Worm (Caenorhabditis elegans) whole organism, young adult: ENCODE results near the gene F41C6.6.

Experiments
- D2030.7 ChIP-seq: fragments of 200-800 bp; sonication (Bioruptor generic); IDR thresholded peaks from 2 replicates; pipeline ENCODE4 v1.3.6; 2022; ENCODE audit warnings: missing genetic modification reagents, missing genetic modification characterization, missing compliant biosample characterization
- F23B12.7 ChIP-seq: sonication (generic microtip); optimal IDR thresholded peaks from 2 replicates; lab custom pipeline; 2017; ENCODE audit warnings: missing genetic modification characterization, mild to moderate bottlenecking, missing compliant biosample characterization, antibody characterized with exemption, moderate library complexity; ENCODE audit not compliant: insufficient read depth
- F57A8.1 ChIP-seq: fragments of 200-800 bp; sonication (Bioruptor generic); optimal IDR thresholded peaks from 2 replicates; lab custom pipeline; 2018; ENCODE audit warnings: mild to moderate bottlenecking, missing genetic modification characterization, moderate library complexity, missing compliant biosample characterization
- T07F8.4 ChIP-seq: sonication (generic microtip); optimal IDR thresholded peaks from 2 replicates; lab custom pipeline; 2016; ENCODE audit warnings: mild to moderate bottlenecking, missing genetic modification characterization, moderate library complexity, missing compliant biosample characterization
- T26A5.8 ChIP-seq: sonication (generic microtip); optimal IDR thresholded peaks from 2 replicates; lab custom pipeline; 2016; ENCODE audit warnings: missing genetic modification characterization, missing compliant biosample characterization
- Y53G8AR.9 ChIP-seq: fragments of 200-800 bp; sonication (Bioruptor generic); conservative IDR thresholded peaks from 2 replicates; pipeline ENCODE4 v1.3.6; 2022; ENCODE audit warnings: missing genetic modification reagents, missing genetic modification characterization, missing compliant biosample characterization
- Y56A3A.18 ChIP-seq: fragments of 200-800 bp; sonication (Bioruptor generic); IDR thresholded peaks from 2 replicates; pipeline ENCODE4 v1.3.6; 2022; ENCODE audit warnings: missing genetic modification reagents, missing genetic modification characterization, missing compliant biosample characterization
- Y79H2A.3 ChIP-seq: fragments of 200-800 bp; sonication (Bioruptor generic); conservative IDR thresholded peaks from 2 replicates; pipeline ENCODE4 v1.3.6; 2022; ENCODE audit warnings: missing genetic modification reagents, missing genetic modification characterization, missing compliant biosample characterization
- ama-1 ChIP-seq, 3 experiments: fragments of 150-350 bp in 1 of 3; sonication (generic microtip) in 2 of 3; optimal IDR thresholded peaks; 2 replicates each; lab custom pipeline; 2014 to 2018; ENCODE audit warnings: missing biosample characterization in 2 of 3, missing genetic modification characterization in 2 of 3, missing genetic modification reagents in 2 of 3
- aptf-3 ChIP-seq: fragments of 200-800 bp; sonication (Bioruptor generic); IDR thresholded peaks from 2 replicates; pipeline ENCODE4 v1.3.6; 2022; ENCODE audit warnings: missing genetic modification characterization, missing compliant biosample characterization
- atf-7 ChIP-seq: sonication (generic microtip); optimal IDR thresholded peaks from 2 replicates; lab custom pipeline; 2017; ENCODE audit warnings: mild to moderate bottlenecking, missing genetic modification characterization, missing compliant biosample characterization
- attf-6 ChIP-seq: fragments of 200-800 bp; sonication (Bioruptor generic); IDR thresholded peaks from 2 replicates; pipeline ENCODE4 v1.3.6; 2022; ENCODE audit warnings: missing genetic modification reagents, missing genetic modification characterization, missing compliant biosample characterization
- bed-2 ChIP-seq: fragments of 200-800 bp; sonication (Bioruptor generic); IDR thresholded peaks from 2 replicates; pipeline ENCODE4 v1.3.6; 2022; ENCODE audit warnings: missing genetic modification reagents, missing genetic modification characterization, missing compliant biosample characterization
- die-1 ChIP-seq: sonication (generic microtip); optimal IDR thresholded peaks from 2 replicates; lab custom pipeline; 2016; ENCODE audit warnings: missing genotype, mild to moderate bottlenecking, missing genetic modification characterization, missing compliant biosample characterization
- egl-18 ChIP-seq: fragments of 200-800 bp; sonication (Bioruptor generic); IDR thresholded peaks from 2 replicates; pipeline ENCODE4 v1.3.6; 2022; ENCODE audit warnings: missing genetic modification reagents, missing genetic modification characterization, missing compliant biosample characterization
- egl-44 ChIP-seq: fragments of 200-800 bp; sonication (Bioruptor generic); IDR thresholded peaks from 2 replicates; pipeline ENCODE4 v1.3.6; 2022; ENCODE audit warnings: missing genetic modification reagents, missing genetic modification characterization, missing compliant biosample characterization
- gei-17 ChIP-seq: fragments of 200-800 bp; sonication (Bioruptor generic); optimal IDR thresholded peaks from 2 replicates; lab custom pipeline; 2018; ENCODE audit warnings: mild to moderate bottlenecking, missing genetic modification characterization, missing compliant biosample characterization
- let-607 ChIP-seq, 2 experiments: fragments of 200-800 bp in 1 of 2; sonication (Bioruptor generic) in 1 of 2; sonication (generic microtip) in 1 of 2; optimal IDR thresholded peaks; 2 replicates each; lab custom pipeline; 2016 to 2018; ENCODE audit warnings: mild to moderate bottlenecking in 2 of 2, missing compliant biosample characterization in 2 of 2, missing genetic modification characterization in 2 of 2, moderate library complexity in 2 of 2, missing genotype in 1 of 2
- lin-40 ChIP-seq: sonication (generic microtip); optimal IDR thresholded peaks from 2 replicates; lab custom pipeline; 2016; ENCODE audit warnings: missing genetic modification characterization, mild to moderate bottlenecking, missing compliant biosample characterization, missing genotype, missing genetic modification reagents
- mes-4 ChIP-seq: sonication (generic microtip); optimal IDR thresholded peaks from 2 replicates; lab custom pipeline; 2016; ENCODE audit warnings: missing genotype, missing genetic modification characterization, missing compliant biosample characterization
- nfya-1 ChIP-seq: sonication (generic microtip); optimal IDR thresholded peaks from 2 replicates; lab custom pipeline; 2017; ENCODE audit warnings: antibody characterized with exemption, missing compliant biosample characterization, missing genetic modification characterization, borderline replicate concordance; ENCODE audit not compliant: insufficient read depth
- nhr-80 ChIP-seq: sonication (generic microtip); optimal IDR thresholded peaks from 2 replicates; lab custom pipeline; 2016; ENCODE audit warnings: missing genetic modification characterization, missing compliant biosample characterization
- rcor-1 ChIP-seq: fragments of 200-800 bp; sonication (Bioruptor generic); IDR thresholded peaks from 2 replicates; pipeline ENCODE4 v1.3.6; 2022; ENCODE audit warnings: missing genetic modification reagents, missing genetic modification characterization, missing compliant biosample characterization
- rec-8 ChIP-seq, 2 experiments: sonication (generic microtip); optimal IDR thresholded peaks; 2 replicates each; lab custom pipeline; 2016; ENCODE audit warnings: mild to moderate bottlenecking in 2 of 2, missing genetic modification characterization in 2 of 2, missing genetic modification reagents in 2 of 2, missing genotype in 2 of 2, missing biosample characterization in 1 of 2, missing compliant biosample characterization in 1 of 2, moderate library complexity in 1 of 2
- sea-2 ChIP-seq: fragments of 200-800 bp; sonication (Bioruptor generic); IDR thresholded peaks from 2 replicates; pipeline ENCODE4 v1.3.6; 2022; ENCODE audit warnings: missing genetic modification characterization, missing compliant biosample characterization
- snpc-3.4 ChIP-seq: sonication (generic microtip); optimal IDR thresholded peaks from 2 replicates; lab custom pipeline; 2017; ENCODE audit warnings: missing genetic modification characterization, mild to moderate bottlenecking, missing compliant biosample characterization, antibody characterized with exemption, moderate library complexity, missing genotype, missing genetic modification reagents
- somi-1 ChIP-seq: fragments of 200-800 bp; sonication (Bioruptor generic); optimal IDR thresholded peaks from 2 replicates; lab custom pipeline; 2018; ENCODE audit warnings: mild to moderate bottlenecking, missing genetic modification characterization, missing compliant biosample characterization
- sptf-2 ChIP-seq: fragments of 200-800 bp; sonication (Bioruptor generic); optimal IDR thresholded peaks from 2 replicates; lab custom pipeline; 2018; ENCODE audit warnings: mild to moderate bottlenecking, missing genetic modification characterization, missing compliant biosample characterization
- tbp1 ChIP-seq: fragments of 200-800 bp; sonication (Bioruptor generic); optimal IDR thresholded peaks from 2 replicates; lab custom pipeline; 2018; ENCODE audit warnings: mild to moderate bottlenecking, missing genetic modification characterization, missing compliant biosample characterization
- unc-62 ChIP-seq: fragments of 150-350 bp; optimal IDR thresholded peaks from 2 replicates; lab custom pipeline; 2014; ENCODE audit warnings: missing biosample characterization, missing genetic modification reagents, missing genetic modification characterization
- zim-3 ChIP-seq: sonication (generic microtip); optimal IDR thresholded peaks from 2 replicates; lab custom pipeline; 2017; ENCODE audit warnings: mild to moderate bottlenecking, missing genetic modification characterization, moderate library complexity, missing compliant biosample characterization
- ztf-22 ChIP-seq: fragments of 200-800 bp; sonication (Bioruptor generic); optimal IDR thresholded peaks from 2 replicates; lab custom pipeline; 2018; ENCODE audit warnings: mild to moderate bottlenecking, missing genetic modification characterization, moderate library complexity, missing compliant biosample characterization
- ztf-25 ChIP-seq: fragments of 200-800 bp; sonication (Bioruptor generic); IDR thresholded peaks from 2 replicates; pipeline ENCODE4 v1.3.6; 2022; ENCODE audit warnings: missing genetic modification reagents, missing genetic modification characterization, missing compliant biosample characterization
- ztf-26 ChIP-seq: sonication (generic microtip); optimal IDR thresholded peaks from 2 replicates; lab custom pipeline; 2017; ENCODE audit warnings: missing genetic modification characterization, missing compliant biosample characterization

The F41C6.6 gene

ce11 chrX:6902958-6903357, 21.3 kb upstream of the F41C6.6 start (continued):
- TF ChIP-seq zim-3 (tag; lab: Kevin White, UChicago) (peak; percentile 86), aptf-3 (GFP tag; lab: Robert Waterston, UW) (0 out of 2 replicates have a peak, but pooled peaks have one; percentile 49), Y56A3A.18 (peak; percentile 90), Y79H2A.3 (GFP tag; lab: Robert Waterston, UW) (no peak), snpc-3.4 (peak; percentile 42), nhr-80 (peak; percentile 36), die-1 (tag; lab: Kevin White, UChicago) (peak; percentile 88), ztf-25 (GFP tag; lab: Robert Waterston, UW) (0 out of 2 replicates have a peak, but pooled peaks have one; percentile 67), ztf-26 (no peak), tbp1 (GFP tag; lab: Kevin White, UChicago) (peak; percentile 95), Y53G8AR.9 (peak; percentile 47; the same call in 1 of the 2 replicates), F57A8.1 (GFP tag; lab: Kevin White, UChicago) (no peak), D2030.7 (peak; percentile 69), attf-6 (GFP tag; lab: Robert Waterston, UW) (0 out of 2 replicates have a peak, but pooled peaks have one; percentile 56), sptf-2 (peak; percentile 37), bed-2 (GFP tag; lab: Robert Waterston, UW) (no peak), lin-40 (peak; percentile 68), egl-44 (GFP tag; lab: Robert Waterston, UW) (0 out of 2 replicates have a peak, but pooled peaks have one; percentile 72), let-607 (tag; optimal IDR thresholded peaks at IDR 0.05; lab: Kevin White, UChicago) (peak; percentile 44), T26A5.8 (tag; lab: Kevin White, UChicago) (peak; percentile 34)

ce11 chrX:6901078-6901477, 19.4 kb upstream of the F41C6.6 start, which contains the start of gene pes-23:
TSS of gene pes-23 (plus strand) at chrX:6901378.
- no peak for TF ChIP-seq rcor-1
- no peak for TF ChIP-seq T07F8.4 (tag; lab: Kevin White, UChicago)
- no peak for TF ChIP-seq egl-18 (GFP tag; lab: Robert Waterston, UW)
- no peak for TF ChIP-seq ama-1 (optimal IDR thresholded peaks at IDR 0.05; lab: Kevin White, UChicago)
- no peak for TF ChIP-seq ama-1 (GFP tag; optimal IDR thresholded peaks at IDR 0.05; lab: Kevin White, UChicago)
- no peak for TF ChIP-seq let-607 (tag; optimal IDR thresholded peaks at IDR 0.05; lab: Kevin White, UChicago)
- TF ChIP-seq nfya-1 (tag; lab: Kevin White, UChicago): no peak
- no peak for TF ChIP-seq unc-62 (GFP tag; lab: Kevin White, UChicago)
- TF ChIP-seq F23B12.7 (tag; lab: Kevin White, UChicago): no peak
- no peak for TF ChIP-seq gei-17 (GFP tag; lab: Kevin White, UChicago)
- TF ChIP-seq sea-2 (GFP tag; lab: Robert Waterston, UW): no peak
- TF ChIP-seq Y53G8AR.9: no peak
- TF ChIP-seq somi-1 (GFP tag; lab: Kevin White, UChicago): no peak
- no peak for TF ChIP-seq mes-4 (tag; lab: Kevin White, UChicago)
- TF ChIP-seq, all 124 proteins: peak for 0

ce11 chrX:6899848-6900247, 18.2 kb upstream of the F41C6.6 start, which contains the start of gene F14B8.4:
TSS of gene F14B8.4 (minus strand) at chrX:6899948.
- TF ChIP-seq atf-7 (tag; lab: Kevin White, UChicago) (no peak), rec-8 (tag; optimal IDR thresholded peaks at IDR 0.05; lab: Kevin White, UChicago) (no peak), let-607 (tag; optimal IDR thresholded peaks at IDR 0.05; lab: Kevin White, UChicago) (no peak), ztf-25 (GFP tag; lab: Robert Waterston, UW) (no peak), ztf-22 (no peak)
